Fruit fly (Drosophila melanogaster) whole organism, embryonic: ENCODE measurements around the gene Ugt35A1.

Experiments
- Bgb ChIP-seq: fragments of 200-800 bp; sonication (Bioruptor generic); IDR thresholded peaks from 2 replicates; pipeline ENCODE4 v1.3.6; 2022; ENCODE audit warnings: missing biosample characterization, missing genetic modification characterization; ENCODE audit not compliant: partially characterized antibody
- CG11696 ChIP-seq: fragments of 200-800 bp; sonication (Bioruptor generic); IDR thresholded peaks from 2 replicates; pipeline ENCODE4 v1.3.6; 2022; ENCODE audit warnings: missing biosample characterization, missing genetic modification characterization
- CG12659 ChIP-seq: fragments of 200-800 bp; sonication (Bioruptor generic); optimal IDR thresholded peaks from 3 replicates; lab custom pipeline; 2017; ENCODE audit warnings: mild to moderate bottlenecking, missing biosample characterization, missing genetic modification reagents, missing genetic modification characterization
- CG14050 ChIP-seq: fragments of 200-800 bp; sonication (Bioruptor generic); IDR thresholded peaks from 3 replicates; pipeline ENCODE4 v1.3.6; 2022; ENCODE audit warnings: missing biosample characterization, missing genetic modification characterization
- CG15601 ChIP-seq: fragments of 200-800 bp; sonication (Bioruptor generic); optimal IDR thresholded peaks from 3 replicates; lab custom pipeline; 2019; ENCODE audit warnings: missing biosample characterization, mild to moderate bottlenecking, missing genetic modification characterization, moderate library complexity
- CG17361 ChIP-seq: fragments of 200-800 bp; sonication (Bioruptor generic); IDR thresholded peaks from 3 replicates; pipeline ENCODE4 v1.3.6; 2022; ENCODE audit warnings: missing biosample characterization, missing genetic modification characterization
- CG2129 ChIP-seq: fragments of 200-800 bp; sonication (Bioruptor generic); IDR thresholded peaks from 2 replicates; pipeline ENCODE4 v1.3.6; 2022; ENCODE audit warnings: missing biosample characterization, missing genetic modification characterization; ENCODE audit not compliant: partially characterized antibody
- CG2712 ChIP-seq: fragments of 200-800 bp; optimal IDR thresholded peaks from 3 replicates; lab custom pipeline; 2019; ENCODE audit warnings: missing biosample characterization, mild to moderate bottlenecking, missing genetic modification characterization, moderate library complexity
- CG3407 ChIP-seq: fragments of 200-800 bp; sonication (Bioruptor generic); optimal IDR thresholded peaks from 2 replicates; lab custom pipeline; 2018; ENCODE audit warnings: missing biosample characterization, mild to moderate bottlenecking, missing genetic modification characterization
- CG3995 ChIP-seq: fragments of 200-800 bp; sonication (Bioruptor generic); optimal IDR thresholded peaks from 3 replicates; lab custom pipeline; 2016; ENCODE audit warnings: missing biosample characterization, missing genetic modification characterization
- CG4404 ChIP-seq: fragments of 200-800 bp; sonication (Bioruptor generic); IDR thresholded peaks from 2 replicates; pipeline ENCODE4 v1.3.6; 2022; ENCODE audit warnings: missing biosample characterization, missing genetic modification characterization
- CG4617 ChIP-seq: fragments of 200-800 bp; sonication (Bioruptor generic); optimal IDR thresholded peaks from 3 replicates; lab custom pipeline; 2016; ENCODE audit warnings: missing biosample characterization, missing genetic modification characterization, borderline replicate concordance
- CG6683 ChIP-seq: fragments of 200-800 bp; sonication (Bioruptor generic); optimal IDR thresholded peaks from 2 replicates; lab custom pipeline; 2017; ENCODE audit warnings: missing biosample characterization, mild to moderate bottlenecking, missing genetic modification characterization, missing genetic modification reagents
- CG9609 ChIP-seq: fragments of 200-800 bp; sonication (Bioruptor generic); optimal IDR thresholded peaks from 3 replicates; lab custom pipeline; 2016; ENCODE audit warnings: missing biosample characterization, missing genetic modification characterization
- CG9817 ChIP-seq: fragments of 200-800 bp; sonication (Bioruptor generic); optimal IDR thresholded peaks from 2 replicates; lab custom pipeline; 2018; ENCODE audit warnings: missing biosample characterization, mild to moderate bottlenecking, missing genetic modification characterization, moderate library complexity
- CG9932 ChIP-seq: fragments of 200-800 bp; sonication (Bioruptor generic); IDR thresholded peaks from 2 replicates; pipeline ENCODE4 v1.3.6; 2022; ENCODE audit warnings: missing biosample characterization, missing genetic modification characterization
- Doc3 ChIP-seq: fragments of 200-800 bp; sonication (Bioruptor generic); IDR thresholded peaks from 3 replicates; pipeline ENCODE4 v1.3.6; 2022; ENCODE audit warnings: missing biosample characterization, missing genetic modification characterization; ENCODE audit not compliant: partially characterized antibody
- GATAe ChIP-seq: fragments of 200-800 bp; sonication (Bioruptor generic); conservative IDR thresholded peaks from 2 replicates; pipeline ENCODE4 v1.3.6; 2022; ENCODE audit warnings: missing biosample characterization, missing genetic modification characterization
- Gug ChIP-seq: fragments of 200-800 bp; sonication (Bioruptor generic); IDR thresholded peaks from 4 replicates; pipeline ENCODE4 v1.3.6; 2022; ENCODE audit warnings: missing biosample characterization, missing genetic modification characterization
- Hr78 ChIP-seq, 2 experiments: fragments of 200-800 bp in 1 of 2; fragments of >200 bp in 1 of 2; sonication (Bioruptor generic) in 1 of 2; optimal IDR thresholded peaks; 2 replicates each; lab custom pipeline; 2017 to 2019; ENCODE audit warnings: missing biosample characterization in 2 of 2, missing genetic modification characterization in 2 of 2, mild to moderate bottlenecking in 1 of 2, moderate library complexity in 1 of 2
- Hsf ChIP-seq: fragments of 200-800 bp; sonication (Bioruptor generic); optimal IDR thresholded peaks from 3 replicates; lab custom pipeline; 2016; ENCODE audit warnings: missing biosample characterization, missing genetic modification characterization
- MTF-1 ChIP-seq: fragments of 200-800 bp; sonication (Bioruptor generic); optimal IDR thresholded peaks from 2 replicates; lab custom pipeline; 2018; ENCODE audit warnings: missing biosample characterization, mild to moderate bottlenecking, missing genetic modification characterization, borderline replicate concordance
- Mad ChIP-seq: fragments of 200-800 bp; sonication (Bioruptor generic); optimal IDR thresholded peaks from 2 replicates; lab custom pipeline; 2016; ENCODE audit warnings: missing biosample characterization, missing genetic modification characterization
- Neu2 ChIP-seq: fragments of 200-800 bp; sonication (Bioruptor generic); optimal IDR thresholded peaks from 3 replicates; lab custom pipeline; 2016; ENCODE audit warnings: missing biosample characterization, missing genetic modification characterization, borderline replicate concordance
- ac ChIP-seq: fragments of 200-800 bp; sonication (Bioruptor generic); optimal IDR thresholded peaks from 3 replicates; lab custom pipeline; 2017; ENCODE audit warnings: missing biosample characterization, mild to moderate bottlenecking, missing genetic modification characterization
- bowl ChIP-seq: fragments of 200-800 bp; sonication (Bioruptor generic); IDR thresholded peaks from 2 replicates; pipeline ENCODE4 v1.3.6; 2022; ENCODE audit warnings: missing biosample characterization, missing genetic modification characterization
- br ChIP-seq: fragments of >200 bp; optimal IDR thresholded peaks from 2 replicates; lab custom pipeline; 2017
- btn ChIP-seq: fragments of 200-800 bp; sonication (Bioruptor generic); optimal IDR thresholded peaks from 2 replicates; lab custom pipeline; 2016; ENCODE audit warnings: missing biosample characterization, missing genetic modification characterization
- cas ChIP-seq: fragments of 200-800 bp; sonication (Bioruptor generic); IDR thresholded peaks from 2 replicates; pipeline ENCODE4 v1.3.6; 2022; ENCODE audit warnings: missing biosample characterization, missing genetic modification characterization
- croc ChIP-seq: fragments of 200-800 bp; sonication (Bioruptor generic); conservative IDR thresholded peaks from 3 replicates; pipeline ENCODE4 v1.3.6; 2022; ENCODE audit warnings: missing biosample characterization, missing genetic modification characterization
- crol ChIP-seq: fragments of 200-800 bp; sonication (Bioruptor generic); IDR thresholded peaks from 2 replicates; pipeline ENCODE4 v1.3.6; 2022; ENCODE audit warnings: missing biosample characterization, missing genetic modification characterization
- cwo ChIP-seq: fragments of 200-800 bp; sonication (Bioruptor generic); optimal IDR thresholded peaks from 3 replicates; lab custom pipeline; 2017; ENCODE audit warnings: missing biosample characterization, missing genetic modification characterization, mild to moderate bottlenecking, moderate library complexity, missing genetic modification reagents
- ewg ChIP-seq: fragments of 200-800 bp; sonication (Bioruptor generic); optimal IDR thresholded peaks from 3 replicates; lab custom pipeline; 2017; ENCODE audit warnings: mild to moderate bottlenecking, missing biosample characterization, missing genetic modification reagents, missing genetic modification characterization
- fd3F ChIP-seq: fragments of 200-800 bp; sonication (Bioruptor generic); optimal IDR thresholded peaks from 2 replicates; lab custom pipeline; 2018; ENCODE audit warnings: missing biosample characterization, mild to moderate bottlenecking, missing genetic modification characterization, moderate library complexity
- grau ChIP-seq: fragments of 200-800 bp; optimal IDR thresholded peaks from 3 replicates; lab custom pipeline; 2019; ENCODE audit warnings: missing biosample characterization, mild to moderate bottlenecking, missing genetic modification characterization, moderate library complexity
- luna ChIP-seq: fragments of 200-800 bp; sonication (Bioruptor generic); optimal IDR thresholded peaks from 2 replicates; lab custom pipeline; 2016; ENCODE audit warnings: missing biosample characterization, missing genetic modification characterization
- nmo ChIP-seq: fragments of 200-800 bp; sonication (Bioruptor generic); optimal IDR thresholded peaks from 2 replicates; lab custom pipeline; 2018; ENCODE audit warnings: missing biosample characterization, mild to moderate bottlenecking, missing genetic modification characterization, moderate library complexity
- pros ChIP-seq: fragments of 200-800 bp; sonication (Bioruptor generic); optimal IDR thresholded peaks from 3 replicates; lab custom pipeline; 2019; ENCODE audit warnings: missing biosample characterization, mild to moderate bottlenecking, missing genetic modification characterization, moderate library complexity
- rib ChIP-seq: fragments of 200-800 bp; sonication (Bioruptor generic); IDR thresholded peaks from 2 replicates; pipeline ENCODE4 v1.3.6; 2022; ENCODE audit warnings: missing biosample characterization, missing genetic modification characterization
- seq ChIP-seq: fragments of 200-800 bp; sonication (Bioruptor generic); IDR thresholded peaks from 2 replicates; pipeline ENCODE4 v1.3.6; 2022; ENCODE audit warnings: missing biosample characterization, missing genetic modification characterization
- sima ChIP-seq: fragments of 200-800 bp; sonication (Bioruptor generic); optimal IDR thresholded peaks from 2 replicates; lab custom pipeline; 2016; ENCODE audit warnings: missing biosample characterization, missing genetic modification characterization
- slbo ChIP-seq: fragments of 200-800 bp; sonication (Bioruptor generic); IDR thresholded peaks from 2 replicates; pipeline ENCODE4 v1.3.6; 2022; ENCODE audit warnings: missing biosample characterization, missing genetic modification characterization
- tgo ChIP-seq: fragments of 200-800 bp; sonication (Bioruptor generic); IDR thresholded peaks from 3 replicates; pipeline ENCODE4 v1.3.6; 2022; ENCODE audit warnings: missing biosample characterization, missing genetic modification characterization
- tin ChIP-seq: fragments of 200-800 bp; sonication (Bioruptor generic); optimal IDR thresholded peaks from 3 replicates; lab custom pipeline; 2016; ENCODE audit warnings: missing biosample characterization, missing genetic modification characterization
- tll ChIP-seq, 2 experiments: fragments of 200-800 bp in 1 of 2; fragments of >200 bp in 1 of 2; sonication (Bioruptor generic) in 1 of 2; optimal IDR thresholded peaks; 2 replicates each; lab custom pipeline; 2017 to 2019; ENCODE audit warnings: missing biosample characterization in 2 of 2, missing genetic modification characterization in 2 of 2, mild to moderate bottlenecking in 1 of 2, moderate library complexity in 1 of 2
- toy ChIP-seq: fragments of 200-800 bp; sonication (Bioruptor generic); IDR thresholded peaks from 2 replicates; pipeline ENCODE4 v1.3.6; 2022; ENCODE audit warnings: missing biosample characterization, missing genetic modification characterization
- trh ChIP-seq: fragments of 200-800 bp; sonication (Bioruptor generic); optimal IDR thresholded peaks from 2 replicates; lab custom pipeline; 2016; ENCODE audit warnings: missing biosample characterization, missing genetic modification characterization
- tup ChIP-seq: fragments of 200-800 bp; sonication (Bioruptor generic); optimal IDR thresholded peaks from 2 replicates; lab custom pipeline; 2016; ENCODE audit warnings: missing biosample characterization, mild to moderate bottlenecking, missing genetic modification characterization, moderate library complexity
- z ChIP-seq: fragments of 200-800 bp; sonication (Bioruptor generic); IDR thresholded peaks from 3 replicates; pipeline ENCODE4 v1.3.6; 2022; ENCODE audit warnings: missing biosample characterization, missing genetic modification characterization

Ugt35A1 gene

dm6 chr3R:11219883-11220282 lies 47.4 kb upstream of the Ugt35A1 start, which contains the start of gene CG6689 (continued):
- TF ChIP-seq pros (GFP tag; lab: Kevin White, UChicago): no peak
- TF ChIP-seq GATAe (GFP tag; lab: Robert Waterston, UW): no peak
- TF ChIP-seq cas (GFP tag; lab: Robert Waterston, UW): no peak
- TF ChIP-seq Hr78 (GFP tag; optimal IDR thresholded peaks at IDR 0.05; lab: Kevin White, UChicago): no peak
- no peak for TF ChIP-seq fd3F (GFP tag; lab: Kevin White, UChicago)
- TF ChIP-seq croc (GFP tag; lab: Robert Waterston, UW): no peak
- TF ChIP-seq btn (GFP tag; lab: Kevin White, UChicago): no peak
- no peak for TF ChIP-seq rib (GFP tag; lab: Robert Waterston, UW)
- no peak for TF ChIP-seq toy (GFP tag; lab: Robert Waterston, UW)
- no peak for TF ChIP-seq tgo
- no peak for TF ChIP-seq br
- no peak for TF ChIP-seq Gug (GFP tag; lab: Robert Waterston, UW)
- TF ChIP-seq CG6683 (GFP tag; lab: Kevin White, UChicago): no peak
- TF ChIP-seq CG3995 (GFP tag; lab: Kevin White, UChicago): no peak
- no peak for TF ChIP-seq tll (GFP tag; optimal IDR thresholded peaks at IDR 0.05; lab: Kevin White, UChicago)
- TF ChIP-seq CG14050: no peak
- TF ChIP-seq CG2712 (tag; lab: Kevin White, UChicago): peak; percentile 5
- peak; percentile 32; the same call in 1 of the 2 replicates for TF ChIP-seq Bgb (GFP tag; lab: Robert Waterston, UW)
- no peak for TF ChIP-seq luna (GFP tag; lab: Kevin White, UChicago)
- TF ChIP-seq slbo: no peak; the same call in 1 of the 2 replicates
- no peak for TF ChIP-seq CG9817 (tag; lab: Kevin White, UChicago)
- no peak for TF ChIP-seq CG4404 (GFP tag; lab: Robert Waterston, UW)

DNA sequence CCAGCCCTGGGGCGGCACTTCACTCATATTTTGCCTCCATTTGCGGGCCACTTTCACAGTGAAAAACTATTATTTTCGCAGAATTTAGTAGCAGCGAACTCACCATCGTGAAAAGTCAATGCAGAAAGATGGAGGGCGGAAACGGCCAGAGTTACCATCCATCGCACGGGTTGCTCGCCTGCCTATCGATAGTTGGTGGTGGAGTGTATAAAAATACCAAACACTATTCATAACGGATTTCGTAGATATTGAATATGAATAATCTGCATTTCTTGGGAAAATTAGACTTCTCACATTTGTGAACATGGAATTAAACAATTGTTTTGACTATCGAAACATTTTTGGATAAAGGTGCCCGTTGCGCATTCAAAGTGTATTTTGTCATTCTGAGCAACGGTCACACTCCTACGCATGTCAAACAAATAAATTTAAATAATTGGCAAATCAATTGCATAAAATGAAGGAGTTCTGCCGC lies 43.7 kb upstream of the Ugt35A1 start, which contains the start of the genes RpS25 and CG4820:
Gene RpS25, minus strand, starts transcription at position 132 of the 475 bp plus-strand sequence.
Gene CG4820, plus strand, starts transcription at position 380 of the 475 bp plus-strand sequence.
- TF ChIP-seq Hsf: peak; percentile 92
- peak; percentile 95 for TF ChIP-seq ewg (GFP tag; lab: Kevin White, UChicago)
- peak; percentile 91 for TF ChIP-seq Mad (GFP tag; lab: Kevin White, UChicago)
- TF ChIP-seq CG15601: peak; percentile 93
- TF ChIP-seq tin (GFP tag; lab: Kevin White, UChicago): peak; percentile 84
- peak; percentile 88 for TF ChIP-seq CG17361 (GFP tag; lab: Robert Waterston, UW)
- TF ChIP-seq CG2129: peak; percentile 77
- peak; percentile 85 for TF ChIP-seq Bgb (GFP tag; lab: Robert Waterston, UW)
- peak; percentile 49 for TF ChIP-seq crol
- TF ChIP-seq bowl (GFP tag; lab: Robert Waterston, UW): peak; percentile 71
- TF ChIP-seq nmo (GFP tag; lab: Kevin White, UChicago): peak; percentile 93
- peak; percentile 96 for TF ChIP-seq MTF-1 (GFP tag; lab: Kevin White, UChicago)
- TF ChIP-seq seq: peak; percentile 77; the same call in 1 of the 2 replicates
- peak; percentile 53 for TF ChIP-seq tup (GFP tag; lab: Kevin White, UChicago)
- peak; percentile 74 for TF ChIP-seq CG9932 (GFP tag; lab: Robert Waterston, UW)
- TF ChIP-seq croc (GFP tag; lab: Robert Waterston, UW): peak; percentile 77
- TF ChIP-seq CG9609 (GFP tag; lab: Kevin White, UChicago): peak; percentile 89
- TF ChIP-seq CG11696: peak; percentile 42
- peak; percentile 73 for TF ChIP-seq cwo (GFP tag; lab: Kevin White, UChicago)
- TF ChIP-seq CG3407 (GFP tag; lab: Kevin White, UChicago): peak; percentile 87
- TF ChIP-seq ac (GFP tag; lab: Kevin White, UChicago): peak; percentile 82
- peak; percentile 86 for TF ChIP-seq Doc3 (GFP tag; lab: Robert Waterston, UW)
- peak; percentile 86 for TF ChIP-seq trh (GFP tag; lab: Kevin White, UChicago)
- peak; percentile 86 for TF ChIP-seq grau (tag; lab: Kevin White, UChicago)
- peak; percentile 85 for TF ChIP-seq Neu2
- TF ChIP-seq CG12659 (GFP tag; lab: Kevin White, UChicago): peak; percentile 98
- TF ChIP-seq sima (GFP tag; lab: Kevin White, UChicago): peak; percentile 73
- TF ChIP-seq CG4617 (GFP tag; lab: Kevin White, UChicago): peak; percentile 97
- TF ChIP-seq z (GFP tag; lab: Robert Waterston, UW): 0 out of 3 replicates have a peak, but pooled peaks have one; percentile 54
